Worm (Caenorhabditis elegans) whole organism, late embryonic: ENCODE results near the gene usp-33.

ENCODE experiments used
- C38D4.7 ChIP-seq: fragments of 200-800 bp; sonication (Bioruptor generic); optimal IDR thresholded peaks from 2 replicates; lab custom pipeline; 2018; ENCODE audit warnings: mild to moderate bottlenecking, missing genetic modification characterization, moderate library complexity, missing compliant biosample characterization
- K02D7.2 ChIP-seq: sonication (generic microtip); optimal IDR thresholded peaks from 2 replicates; lab custom pipeline; 2017; ENCODE audit warnings: mild to moderate bottlenecking, missing genetic modification characterization, missing compliant biosample characterization
- K09A11.1 ChIP-seq: sonication (generic microtip); optimal IDR thresholded peaks from 2 replicates; lab custom pipeline; 2017; ENCODE audit warnings: antibody characterized with exemption, mild to moderate bottlenecking, missing genetic modification characterization, missing compliant biosample characterization; ENCODE audit not compliant: insufficient read depth
- T23F11.4 ChIP-seq: fragments of 200-800 bp; sonication (Bioruptor generic); optimal IDR thresholded peaks from 2 replicates; lab custom pipeline; 2018; ENCODE audit warnings: mild to moderate bottlenecking, missing genetic modification characterization, missing compliant biosample characterization
- ama-1 ChIP-seq: fragments of 150-350 bp; optimal IDR thresholded peaks from 2 replicates; lab custom pipeline; 2014
- ceh-14 ChIP-seq: sonication (generic microtip); optimal IDR thresholded peaks from 2 replicates; lab custom pipeline; 2016; ENCODE audit warnings: missing genotype, missing genetic modification characterization, missing compliant biosample characterization
- ceh-18 ChIP-seq: sonication (generic microtip); optimal IDR thresholded peaks from 2 replicates; lab custom pipeline; 2016; ENCODE audit warnings: missing genetic modification characterization, missing compliant biosample characterization
- ceh-30 ChIP-seq: fragments of 150-350 bp; optimal IDR thresholded peaks from 2 replicates; lab custom pipeline; 2014; ENCODE audit warnings: missing biosample characterization, missing genetic modification characterization
- ceh-31 ChIP-seq: sonication (generic microtip); optimal IDR thresholded peaks from 2 replicates; lab custom pipeline; 2016; ENCODE audit warnings: missing genetic modification characterization, missing compliant biosample characterization
- dmd-4 ChIP-seq: sonication (generic microtip); optimal IDR thresholded peaks from 2 replicates; lab custom pipeline; 2016; ENCODE audit warnings: borderline replicate concordance, missing genetic modification characterization, missing compliant biosample characterization
- dve-1 ChIP-seq: sonication (generic microtip); optimal IDR thresholded peaks from 2 replicates; lab custom pipeline; 2017; ENCODE audit warnings: antibody characterized with exemption, mild to moderate bottlenecking, missing genetic modification characterization, missing compliant biosample characterization
- elt-2 ChIP-seq: sonication (generic microtip); optimal IDR thresholded peaks from 2 replicates; lab custom pipeline; 2016; ENCODE audit warnings: missing genetic modification reagents, missing genetic modification characterization, missing compliant biosample characterization
- ets-4 ChIP-seq: sonication (generic microtip); optimal IDR thresholded peaks from 2 replicates; lab custom pipeline; 2016; ENCODE audit warnings: missing genetic modification characterization, missing compliant biosample characterization
- fax-1 ChIP-seq: sonication (generic microtip); optimal IDR thresholded peaks from 2 replicates; lab custom pipeline; 2016; ENCODE audit warnings: missing genotype, missing genetic modification characterization, missing compliant biosample characterization
- fkh-6 ChIP-seq: sonication (generic microtip); optimal IDR thresholded peaks from 2 replicates; lab custom pipeline; 2016; ENCODE audit warnings: missing genetic modification characterization, missing compliant biosample characterization
- hlh-13 ChIP-seq: fragments of 200-800 bp; sonication (Bioruptor generic); optimal IDR thresholded peaks from 2 replicates; lab custom pipeline; 2018; ENCODE audit warnings: mild to moderate bottlenecking, missing genetic modification characterization, missing compliant biosample characterization
- hlh-15 ChIP-seq: sonication (generic microtip); optimal IDR thresholded peaks from 2 replicates; lab custom pipeline; 2016; ENCODE audit warnings: missing genetic modification characterization, missing compliant biosample characterization
- hlh-30 ChIP-seq: sonication (generic microtip); optimal IDR thresholded peaks from 2 replicates; lab custom pipeline; 2017; ENCODE audit warnings: antibody characterized with exemption, missing genetic modification characterization, missing compliant biosample characterization; ENCODE audit not compliant: insufficient read depth
- madf-2 ChIP-seq: sonication (generic microtip); optimal IDR thresholded peaks from 2 replicates; lab custom pipeline; 2017; ENCODE audit warnings: missing genetic modification characterization, missing compliant biosample characterization
- mec-3 ChIP-seq: sonication (generic microtip); optimal IDR thresholded peaks from 2 replicates; lab custom pipeline; 2016; ENCODE audit warnings: borderline replicate concordance, missing genetic modification characterization, missing compliant biosample characterization
- nfya-1 ChIP-seq: sonication (generic microtip); optimal IDR thresholded peaks from 2 replicates; lab custom pipeline; 2017; ENCODE audit warnings: missing genetic modification characterization, mild to moderate bottlenecking, missing compliant biosample characterization, antibody characterized with exemption, moderate library complexity
- npax-4 ChIP-seq: sonication (generic microtip); optimal IDR thresholded peaks from 2 replicates; lab custom pipeline; 2016; ENCODE audit warnings: missing genetic modification characterization, missing compliant biosample characterization
- pha-2 ChIP-seq: sonication (generic microtip); optimal IDR thresholded peaks from 2 replicates; lab custom pipeline; 2017; ENCODE audit warnings: mild to moderate bottlenecking, missing genetic modification characterization, missing compliant biosample characterization
- pha-4 ChIP-seq: fragments of 150-350 bp; optimal IDR thresholded peaks from 2 replicates; lab custom pipeline; 2018; ENCODE audit warnings: missing biosample characterization, missing genetic modification reagents, missing genetic modification characterization
- pqm-1 ChIP-seq: sonication (generic microtip); optimal IDR thresholded peaks from 2 replicates; lab custom pipeline; 2016; ENCODE audit warnings: missing genetic modification characterization, missing compliant biosample characterization
- pros-1 ChIP-seq: fragments of 150-350 bp; optimal IDR thresholded peaks from 2 replicates; lab custom pipeline; 2014; ENCODE audit warnings: missing biosample characterization, missing genetic modification reagents, missing genetic modification characterization
- ref-2 ChIP-seq: sonication (generic microtip); optimal IDR thresholded peaks from 2 replicates; lab custom pipeline; 2016; ENCODE audit warnings: missing genetic modification characterization, missing compliant biosample characterization
- sox-2 ChIP-seq: fragments of 200-800 bp; sonication (Bioruptor generic); IDR thresholded peaks from 2 replicates; pipeline ENCODE4 v1.3.6; 2022; ENCODE audit warnings: missing genetic modification reagents, missing genetic modification characterization, missing compliant biosample characterization
- syd-9 ChIP-seq: sonication (generic microtip); optimal IDR thresholded peaks from 2 replicates; lab custom pipeline; 2016; ENCODE audit warnings: mild to moderate bottlenecking, missing genetic modification characterization, moderate library complexity, missing compliant biosample characterization
- tbx-2 ChIP-seq: sonication (generic microtip); optimal IDR thresholded peaks from 2 replicates; lab custom pipeline; 2016; ENCODE audit warnings: missing genetic modification characterization, missing compliant biosample characterization
- tbx-7 ChIP-seq: sonication (generic microtip); optimal IDR thresholded peaks from 2 replicates; lab custom pipeline; 2016; ENCODE audit warnings: missing genotype, missing genetic modification characterization, missing compliant biosample characterization
- unc-55 ChIP-seq: sonication (generic microtip); optimal IDR thresholded peaks from 2 replicates; lab custom pipeline; 2017; ENCODE audit warnings: missing biosample characterization, missing genetic modification reagents, missing genetic modification characterization
- unc-86 ChIP-seq: sonication (generic microtip); optimal IDR thresholded peaks from 2 replicates; lab custom pipeline; 2016; ENCODE audit warnings: missing genetic modification characterization, missing compliant biosample characterization
- ztf-16 ChIP-seq: sonication (generic microtip); optimal IDR thresholded peaks from 2 replicates; lab custom pipeline; 2017; ENCODE audit warnings: missing genetic modification characterization, missing compliant biosample characterization

usp-33 gene

ce11 chrX:15606585-15607276 is 15.6 kb downstream of the usp-33 start, which contains the start of gene rab-14 (continued):
- TF ChIP-seq npax-4, result no peak
- peak; percentile 14 for TF ChIP-seq ceh-14 (tag; lab: Kevin White, UChicago)
- peak; percentile 80 for TF ChIP-seq ceh-31 (tag; lab: Kevin White, UChicago)
- TF ChIP-seq pros-1 (tag; lab: Kevin White, UChicago), result peak; percentile 13

- TF ChIP-seq ets-4 (tag; lab: Kevin White, UChicago) (peak; percentile 8), hlh-30 (tag; lab: Kevin White, UChicago) (peak; percentile 89), ref-2 (tag; lab: Kevin White, UChicago) (peak; percentile 19), nfya-1 (tag; lab: Kevin White, UChicago) (peak; percentile 60), elt-2 (tag; lab: Kevin White, UChicago) (peak; percentile 54), pqm-1 (tag; lab: Kevin White, UChicago) (no peak), syd-9 (tag; lab: Kevin White, UChicago) (no peak), sox-2 (no peak), unc-55 (GFP tag; lab: Kevin White, UChicago) (peak; percentile 96), dve-1 (tag; lab: Kevin White, UChicago) (peak; percentile 82), ceh-18 (peak; percentile 61)
These were observed 16.4 kb downstream of the usp-33 start, which contains the start of gene nipi-3 for ce11 chrX:15607498-15608019. Gene nipi-3 (plus strand): TSS chrX:15607969.

- TF ChIP-seq ztf-16 (no peak), K02D7.2 (no peak), ama-1 (lab: Kevin White, UChicago) (no peak)
These were observed 17.4 kb downstream of the usp-33 start for ce11 chrX:15608593-15608992.

- TF ChIP-seq fkh-6 (no peak), K09A11.1 (no peak), pha-2 (tag; lab: Kevin White, UChicago) (no peak), hlh-13 (GFP tag; lab: Kevin White, UChicago) (no peak), T23F11.4 (GFP tag; lab: Kevin White, UChicago) (no peak), pha-4 (tag; lab: Kevin White, UChicago) (no peak), K02D7.2 (no peak), dmd-4 (no peak), ets-4 (tag; lab: Kevin White, UChicago) (no peak), tbx-7 (tag; lab: Kevin White, UChicago) (no peak), ref-2 (tag; lab: Kevin White, UChicago) (no peak), unc-86 (no peak), C38D4.7 (GFP tag; lab: Kevin White, UChicago) (no peak), ama-1 (lab: Kevin White, UChicago) (no peak), ceh-30 (tag; lab: Kevin White, UChicago) (no peak), ceh-18 (no peak), pros-1 (tag; lab: Kevin White, UChicago) (no peak), madf-2 (tag; lab: Kevin White, UChicago) (no peak), fax-1 (tag; lab: Kevin White, UChicago) (no peak), hlh-15 (tag; lab: Kevin White, UChicago) (no peak)
These were observed 18.5 kb downstream of the usp-33 start for ce11 chrX:15609698-15610097.

- TF ChIP-seq elt-2 (tag; lab: Kevin White, UChicago) (peak; percentile 88), mec-3 (tag; lab: Kevin White, UChicago) (no peak), tbx-2 (tag; lab: Kevin White, UChicago) (no peak)
- TF ChIP-seq, all 69 proteins: peak for 1
These were observed 19.4 kb downstream of the usp-33 start for ce11 chrX:15610527-15611091.
